Worm (Caenorhabditis elegans) whole organism, L2 larva: ENCODE results near the gene yju-2.

Experiments used
- C34F6.9 ChIP-seq: fragments of 150-350 bp; optimal IDR thresholded peaks from 2 replicates; lab custom pipeline; 2014; ENCODE audit warnings: missing biosample characterization, missing genetic modification characterization
- F13H6.1 ChIP-seq: sonication (generic microtip); optimal IDR thresholded peaks from 2 replicates; lab custom pipeline; 2016; ENCODE audit warnings: missing genetic modification characterization, missing compliant biosample characterization
- R02D3.7 ChIP-seq: fragments of 150-350 bp; optimal IDR thresholded peaks from 2 replicates; lab custom pipeline; 2014; ENCODE audit warnings: missing biosample characterization, missing genetic modification characterization
- ZK546.5 ChIP-seq: sonication (generic microtip); optimal IDR thresholded peaks from 2 replicates; lab custom pipeline; 2017; ENCODE audit warnings: missing biosample characterization, missing genetic modification characterization
- aly-2 ChIP-seq: fragments of 150-350 bp; optimal IDR thresholded peaks from 2 replicates; lab custom pipeline; 2014; ENCODE audit warnings: missing biosample characterization, missing genetic modification characterization
- ama-1 ChIP-seq: fragments of 150-350 bp; optimal IDR thresholded peaks from 2 replicates; lab custom pipeline; 2018; ENCODE audit warnings: inconsistent platforms
- ceh-16 ChIP-seq: fragments of 150-350 bp; optimal IDR thresholded peaks from 2 replicates; lab custom pipeline; 2014; ENCODE audit warnings: missing biosample characterization, missing genetic modification characterization
- ceh-82 ChIP-seq: fragments of 150-350 bp; optimal IDR thresholded peaks from 2 replicates; lab custom pipeline; 2014; ENCODE audit warnings: missing biosample characterization, missing genetic modification characterization
- crh-2 ChIP-seq: sonication (generic microtip); optimal IDR thresholded peaks from 2 replicates; lab custom pipeline; 2017; ENCODE audit warnings: missing biosample characterization, missing genetic modification characterization
- dmd-4 ChIP-seq: sonication (generic microtip); optimal IDR thresholded peaks from 2 replicates; lab custom pipeline; 2017; ENCODE audit warnings: missing biosample characterization, missing genetic modification characterization
- elt-1 ChIP-seq: fragments of 150-350 bp; optimal IDR thresholded peaks from 2 replicates; lab custom pipeline; 2014; ENCODE audit warnings: missing biosample characterization, missing genetic modification characterization
- elt-3 ChIP-seq: sonication (generic microtip); optimal IDR thresholded peaks from 2 replicates; lab custom pipeline; 2017; ENCODE audit warnings: missing biosample characterization, missing genetic modification characterization
- gmeb-1 ChIP-seq: fragments of 150-350 bp; optimal IDR thresholded peaks from 2 replicates; lab custom pipeline; 2014; ENCODE audit warnings: missing biosample characterization, missing genetic modification characterization
- lin-11 ChIP-seq: fragments of 150-350 bp; sonication (generic microtip); optimal IDR thresholded peaks from 2 replicates; lab custom pipeline; 2014; ENCODE audit warnings: missing biosample characterization, missing genetic modification characterization, inconsistent platforms, mixed read lengths
- lin-13 ChIP-seq: fragments of 150-350 bp; optimal IDR thresholded peaks from 2 replicates; lab custom pipeline; 2014; ENCODE audit warnings: missing biosample characterization, missing genetic modification reagents, missing genetic modification characterization
- lsy-2 ChIP-seq, 2 experiments: fragments of 150-350 bp in 1 of 2; sonication (generic microtip) in 1 of 2; optimal IDR thresholded peaks; 2 replicates each; lab custom pipeline; 2014 to 2017; ENCODE audit warnings: missing biosample characterization in 2 of 2, missing genetic modification characterization in 2 of 2
- mdl-1 ChIP-seq, 2 experiments: fragments of 150-350 bp in 1 of 2; sonication (generic microtip) in 1 of 2; optimal IDR thresholded peaks; 2 replicates each; lab custom pipeline; 2017; ENCODE audit warnings: missing biosample characterization in 2 of 2, missing genetic modification characterization in 2 of 2
- nhr-10 ChIP-seq: sonication (generic microtip); optimal IDR thresholded peaks from 2 replicates; lab custom pipeline; 2017; ENCODE audit warnings: missing biosample characterization, missing genetic modification characterization
- nhr-11 ChIP-seq: fragments of 150-350 bp; optimal IDR thresholded peaks from 2 replicates; lab custom pipeline; 2014; ENCODE audit warnings: missing biosample characterization, missing genetic modification characterization
- nhr-129 ChIP-seq: fragments of 150-350 bp; optimal IDR thresholded peaks from 2 replicates; lab custom pipeline; 2014; ENCODE audit warnings: missing biosample characterization, missing genetic modification characterization
- nhr-21 ChIP-seq: fragments of 150-350 bp; optimal IDR thresholded peaks from 2 replicates; lab custom pipeline; 2014; ENCODE audit warnings: missing biosample characterization, missing genetic modification characterization
- nhr-237 ChIP-seq: fragments of 150-350 bp; optimal IDR thresholded peaks from 2 replicates; lab custom pipeline; 2014; ENCODE audit warnings: missing biosample characterization, missing genetic modification characterization
- nhr-25 ChIP-seq: fragments of 150-350 bp; sonication (generic microtip); optimal IDR thresholded peaks from 3 replicates; lab custom pipeline; 2014; ENCODE audit warnings: missing biosample characterization, missing genetic modification characterization
- nhr-6 ChIP-seq: fragments of 150-350 bp; optimal IDR thresholded peaks from 2 replicates; lab custom pipeline; 2014; ENCODE audit warnings: missing biosample characterization, missing genetic modification characterization
- peb-1 ChIP-seq: fragments of 150-350 bp; optimal IDR thresholded peaks from 2 replicates; lab custom pipeline; 2014; ENCODE audit warnings: missing biosample characterization, missing genetic modification characterization
- sem-4 ChIP-seq: fragments of 150-350 bp; optimal IDR thresholded peaks from 2 replicates; lab custom pipeline; 2014; ENCODE audit warnings: missing biosample characterization, missing genetic modification reagents, missing genetic modification characterization
- skn-1 ChIP-seq: sonication (generic microtip); optimal IDR thresholded peaks from 2 replicates; lab custom pipeline; 2017; ENCODE audit warnings: missing biosample characterization, missing genetic modification characterization
- sma-3 ChIP-seq: sonication (generic microtip); optimal IDR thresholded peaks from 2 replicates; lab custom pipeline; 2016; ENCODE audit warnings: missing genetic modification reagents, missing genetic modification characterization, missing compliant biosample characterization
- sma-9 ChIP-seq, 2 experiments: fragments of 150-350 bp in 1 of 2; sonication (generic microtip) in 1 of 2; optimal IDR thresholded peaks; 2 replicates each; lab custom pipeline; 2014 to 2016; ENCODE audit warnings: missing genetic modification characterization in 2 of 2, mild to moderate bottlenecking in 1 of 2, missing biosample characterization in 1 of 2, missing compliant biosample characterization in 1 of 2, missing genetic modification reagents in 1 of 2, moderate library complexity in 1 of 2
- unc-39 ChIP-seq: fragments of 150-350 bp; optimal IDR thresholded peaks from 2 replicates; lab custom pipeline; 2014; ENCODE audit warnings: missing biosample characterization, missing genetic modification characterization
- unc-55 ChIP-seq: fragments of 150-350 bp; sonication (generic microtip); optimal IDR thresholded peaks from 3 replicates; lab custom pipeline; 2014; ENCODE audit warnings: missing biosample characterization, missing genetic modification reagents, missing genetic modification characterization
- unc-62 ChIP-seq: fragments of 150-350 bp; optimal IDR thresholded peaks from 2 replicates; lab custom pipeline; 2014; ENCODE audit warnings: missing biosample characterization, missing genetic modification reagents, missing genetic modification characterization
- zag-1 ChIP-seq: fragments of 150-350 bp; optimal IDR thresholded peaks from 2 replicates; lab custom pipeline; 2014; ENCODE audit warnings: missing biosample characterization, missing genetic modification characterization
- ztf-1 ChIP-seq: fragments of 200-800 bp; sonication (Bioruptor generic); conservative IDR thresholded peaks from 2 replicates; pipeline ENCODE4 v1.3.6; 2022; ENCODE audit warnings: missing genetic modification characterization, missing compliant biosample characterization
- ztf-4 ChIP-seq: fragments of 150-350 bp; optimal IDR thresholded peaks from 2 replicates; lab custom pipeline; 2014; ENCODE audit warnings: missing biosample characterization, missing genetic modification characterization

Gene yju-2

ce11 chrIII:7166664-7167567 lies 17.2 kb upstream of the yju-2 start (continued):
- no peak for TF ChIP-seq gmeb-1 (tag; lab: Kevin White, UChicago)
- no peak for TF ChIP-seq ama-1 (lab: Kevin White, UChicago)
- TF ChIP-seq ztf-4 (tag; lab: Kevin White, UChicago) = peak; percentile 32
- peak; percentile 5 for TF ChIP-seq nhr-25 (tag; lab: Kevin White, UChicago)
- no peak for TF ChIP-seq peb-1
- no peak for TF ChIP-seq nhr-21 (tag; lab: Kevin White, UChicago)
- TF ChIP-seq sma-3 = no peak
- TF ChIP-seq aly-2 = no peak
- no peak for TF ChIP-seq elt-3 (tag; lab: Kevin White, UChicago)
- no peak for TF ChIP-seq unc-62 (GFP tag; lab: Kevin White, UChicago)
- no peak for TF ChIP-seq nhr-6
- TF ChIP-seq ceh-16 (tag; lab: Kevin White, UChicago) = no peak
- no peak for TF ChIP-seq unc-39 (tag; lab: Kevin White, UChicago)
- TF ChIP-seq lin-13 (GFP tag; lab: Kevin White, UChicago) = peak; percentile 5
- no peak for TF ChIP-seq nhr-11 (tag; lab: Kevin White, UChicago)
- TF ChIP-seq R02D3.7 (tag; lab: Kevin White, UChicago) = no peak
- TF ChIP-seq lsy-2 (tag; optimal IDR thresholded peaks at IDR 0.05; lab: Kevin White, UChicago) = peak in 1 of 2 experiments; percentile 69
- TF ChIP-seq skn-1 (tag; lab: Kevin White, UChicago) = no peak
- peak; percentile 77 for TF ChIP-seq C34F6.9 (tag; lab: Kevin White, UChicago)
- TF ChIP-seq F13H6.1 = peak; percentile 44
- TF ChIP-seq mdl-1 (tag; optimal IDR thresholded peaks at IDR 0.05; lab: Kevin White, UChicago) = peak; percentile 23 to 29
- TF ChIP-seq nhr-237 (tag; lab: Kevin White, UChicago) = no peak
- no peak for TF ChIP-seq ztf-1 (GFP tag; lab: Robert Waterston, UW)

ce11 chrIII:7167568-7167937 lies 16.6 kb upstream of the yju-2 start, which contains the start of gene acs-4:
TSS of gene acs-4 (plus strand) at chrIII:7167838.
- TF ChIP-seq mdl-1 (tag; optimal IDR thresholded peaks at IDR 0.05; lab: Kevin White, UChicago) (no peak), zag-1 (tag; lab: Kevin White, UChicago) (no peak), sem-4 (tag; lab: Kevin White, UChicago) (no peak)

ce11 chrIII:7170090-7170489 lies 14.0 kb upstream of the yju-2 start:
- no peak for TF ChIP-seq nhr-10 (tag; lab: Kevin White, UChicago)
- TF ChIP-seq F13H6.1 = no peak
- no peak for TF ChIP-seq ZK546.5 (tag; lab: Kevin White, UChicago)
- no peak for TF ChIP-seq R02D3.7 (tag; lab: Kevin White, UChicago)
- no peak for TF ChIP-seq sma-9 (GFP tag; optimal IDR thresholded peaks at IDR 0.05; lab: Kevin White, UChicago)
- no peak for TF ChIP-seq sma-9 (tag; optimal IDR thresholded peaks at IDR 0.05; lab: Kevin White, UChicago)
- TF ChIP-seq, all 48 proteins: peak for 0

ce11 chrIII:7178497-7178896 lies 5.6 kb upstream of the yju-2 start:
- TF ChIP-seq crh-2 (tag; lab: Kevin White, UChicago) (no peak), F13H6.1 (no peak), nhr-129 (tag; lab: Kevin White, UChicago) (no peak), unc-55 (GFP tag; lab: Kevin White, UChicago) (no peak), ceh-16 (tag; lab: Kevin White, UChicago) (no peak), lin-13 (GFP tag; lab: Kevin White, UChicago) (no peak), peb-1 (no peak), lin-11 (tag; lab: Kevin White, UChicago) (no peak), gmeb-1 (tag; lab: Kevin White, UChicago) (no peak), dmd-4 (tag; lab: Kevin White, UChicago) (no peak), ceh-82 (tag; lab: Kevin White, UChicago) (no peak), mdl-1 (tag; optimal IDR thresholded peaks at IDR 0.05; lab: Kevin White, UChicago) (no peak), R02D3.7 (tag; lab: Kevin White, UChicago) (no peak), elt-1 (tag; lab: Kevin White, UChicago) (no peak), sma-9 (GFP tag; optimal IDR thresholded peaks at IDR 0.05; lab: Kevin White, UChicago) (no peak), sma-9 (tag; optimal IDR thresholded peaks at IDR 0.05; lab: Kevin White, UChicago) (no peak), ZK546.5 (tag; lab: Kevin White, UChicago) (no peak)
